Fruit fly (Drosophila melanogaster) whole organism, embryonic: Measurements from ENCODE around the gene Col4a1.

Experiments used
- Abd-B ChIP-seq: fragments of 200-800 bp; sonication (Bioruptor generic); optimal IDR thresholded peaks from 2 replicates; lab custom pipeline; 2018; ENCODE audit warnings: missing biosample characterization, mild to moderate bottlenecking, missing genetic modification characterization, moderate library complexity
- Bteb2 ChIP-seq: fragments of 200-800 bp; sonication (Bioruptor generic); optimal IDR thresholded peaks from 2 replicates; lab custom pipeline; 2016; ENCODE audit warnings: missing biosample characterization, missing genetic modification characterization
- CG10366 ChIP-seq: fragments of 200-800 bp; sonication (Bioruptor generic); IDR thresholded peaks from 2 replicates; pipeline ENCODE4 v1.3.6; 2022; ENCODE audit warnings: missing biosample characterization, missing genetic modification characterization
- CG11247 ChIP-seq: fragments of 200-800 bp; sonication (Bioruptor generic); IDR thresholded peaks from 2 replicates; pipeline ENCODE4 v1.3.6; 2022; ENCODE audit warnings: missing biosample characterization, missing genetic modification characterization
- CG15073 ChIP-seq: fragments of 200-800 bp; sonication (Bioruptor generic); optimal IDR thresholded peaks from 2 replicates; lab custom pipeline; 2016; ENCODE audit warnings: missing biosample characterization, missing genetic modification characterization
- CG15269 ChIP-seq: fragments of 200-800 bp; sonication (Bioruptor generic); optimal IDR thresholded peaks from 2 replicates; lab custom pipeline; 2018; ENCODE audit warnings: missing biosample characterization, mild to moderate bottlenecking, missing genetic modification characterization, moderate library complexity
- CG1603 ChIP-seq: fragments of 200-800 bp; sonication (Bioruptor generic); optimal IDR thresholded peaks from 2 replicates; lab custom pipeline; 2019; ENCODE audit warnings: missing biosample characterization, mild to moderate bottlenecking, missing genetic modification characterization, moderate library complexity
- CG16779 ChIP-seq: fragments of 200-800 bp; sonication (Bioruptor generic); IDR thresholded peaks from 2 replicates; pipeline ENCODE4 v1.3.6; 2022; ENCODE audit warnings: missing biosample characterization, missing genetic modification characterization
- CG17186 ChIP-seq: fragments of 200-800 bp; sonication (Bioruptor generic); optimal IDR thresholded peaks from 3 replicates; lab custom pipeline; 2017; ENCODE audit warnings: missing biosample characterization, missing genetic modification reagents, missing genetic modification characterization
- CG1792 ChIP-seq: fragments of 200-800 bp; sonication (Bioruptor generic); optimal IDR thresholded peaks from 2 replicates; lab custom pipeline; 2016; ENCODE audit warnings: missing biosample characterization, missing genetic modification characterization
- CG2120 ChIP-seq: fragments of 200-800 bp; sonication (Bioruptor generic); optimal IDR thresholded peaks from 3 replicates; lab custom pipeline; 2016; ENCODE audit warnings: missing biosample characterization, missing genetic modification characterization
- CG2875 ChIP-seq: fragments of 200-800 bp; sonication (Bioruptor generic); optimal IDR thresholded peaks from 2 replicates; lab custom pipeline; 2017; ENCODE audit warnings: missing biosample characterization, mild to moderate bottlenecking, missing genetic modification characterization, missing genetic modification reagents
- CG30403 ChIP-seq: fragments of 200-800 bp; sonication (Bioruptor generic); optimal IDR thresholded peaks from 3 replicates; lab custom pipeline; 2016; ENCODE audit warnings: missing biosample characterization, missing genetic modification characterization
- CG33213 ChIP-seq: fragments of 200-800 bp; sonication (Bioruptor generic); optimal IDR thresholded peaks from 3 replicates; lab custom pipeline; 2016; ENCODE audit warnings: missing biosample characterization, missing genetic modification characterization
- CG3726 ChIP-seq: fragments of 200-800 bp; sonication (Bioruptor generic); IDR thresholded peaks from 3 replicates; pipeline ENCODE4, ENCODE4 v1.3.6; 2022; ENCODE audit warnings: missing biosample characterization, missing genetic modification characterization
- CG4282 ChIP-seq: fragments of 200-800 bp; sonication (Bioruptor generic); optimal IDR thresholded peaks from 2 replicates; lab custom pipeline; 2016; ENCODE audit warnings: missing biosample characterization, missing genetic modification characterization
- CTCF ChIP-seq: fragments of 200-800 bp; sonication (Bioruptor generic); optimal IDR thresholded peaks from 2 replicates; lab custom pipeline; 2017; ENCODE audit warnings: missing biosample characterization, mild to moderate bottlenecking, missing genetic modification characterization, moderate library complexity
- CkIIα-i1 ChIP-seq: fragments of 200-800 bp; sonication (Bioruptor generic); IDR thresholded peaks from 2 replicates; pipeline ENCODE4 v1.3.6; 2022; ENCODE audit warnings: missing biosample characterization, missing genetic modification characterization
- CrebB ChIP-seq: fragments of 200-800 bp; sonication (Bioruptor generic); optimal IDR thresholded peaks from 3 replicates; lab custom pipeline; 2018; ENCODE audit warnings: missing biosample characterization, mild to moderate bottlenecking, missing genetic modification characterization
- Dbx ChIP-seq: fragments of 200-800 bp; sonication (Bioruptor generic); IDR thresholded peaks from 3 replicates; pipeline ENCODE4 v1.3.6; 2022; ENCODE audit warnings: missing biosample characterization, missing genetic modification characterization
- Dip2 ChIP-seq: fragments of 200-800 bp; sonication (Bioruptor generic); IDR thresholded peaks from 2 replicates; pipeline ENCODE4 v1.3.6; 2022; ENCODE audit warnings: missing biosample characterization, missing genetic modification characterization
- Dip3 ChIP-seq: fragments of 200-800 bp; sonication (Bioruptor generic); optimal IDR thresholded peaks from 3 replicates; lab custom pipeline; 2016; ENCODE audit warnings: missing biosample characterization, missing genetic modification characterization
- E2f2 ChIP-seq: fragments of 200-800 bp; sonication (Bioruptor generic); IDR thresholded peaks from 2 replicates; pipeline ENCODE4 v1.3.6; 2022; ENCODE audit warnings: missing biosample characterization, missing genetic modification characterization
- Ets97D ChIP-seq: fragments of 200-800 bp; sonication (Bioruptor generic); optimal IDR thresholded peaks from 3 replicates; lab custom pipeline; 2016; ENCODE audit warnings: missing biosample characterization, missing genetic modification characterization
- H15 ChIP-seq: fragments of 200-800 bp; sonication (Bioruptor generic); IDR thresholded peaks from 3 replicates; pipeline ENCODE4 v1.3.6; 2022; ENCODE audit warnings: missing biosample characterization, missing genetic modification characterization
- HHEX ChIP-seq: fragments of 200-800 bp; sonication (Bioruptor generic); optimal IDR thresholded peaks from 3 replicates; lab custom pipeline; 2017; ENCODE audit warnings: missing biosample characterization, mild to moderate bottlenecking, missing genetic modification characterization, missing genetic modification reagents
- Hmr ChIP-seq: fragments of 200-800 bp; sonication (Bioruptor generic); optimal IDR thresholded peaks from 3 replicates; lab custom pipeline; 2017; ENCODE audit warnings: mild to moderate bottlenecking, missing biosample characterization, missing genetic modification reagents, missing genetic modification characterization
- Hr78 ChIP-seq, 2 experiments: fragments of 200-800 bp in 1 of 2; fragments of >200 bp in 1 of 2; sonication (Bioruptor generic) in 1 of 2; optimal IDR thresholded peaks; 2 replicates each; lab custom pipeline; 2017 to 2019; ENCODE audit warnings: missing biosample characterization in 2 of 2, missing genetic modification characterization in 2 of 2, mild to moderate bottlenecking in 1 of 2, moderate library complexity in 1 of 2
- Kr ChIP-seq: fragments of 200-800 bp; sonication (Bioruptor generic); optimal IDR thresholded peaks from 2 replicates; lab custom pipeline; 2017; ENCODE audit warnings: missing biosample characterization, mild to moderate bottlenecking, missing genetic modification characterization
- Mes4 ChIP-seq: fragments of 200-800 bp; sonication (Bioruptor generic); optimal IDR thresholded peaks from 2 replicates; lab custom pipeline; 2016; ENCODE audit warnings: missing biosample characterization, missing genetic modification characterization
- Myb ChIP-seq: fragments of 200-800 bp; sonication (Bioruptor generic); optimal IDR thresholded peaks from 2 replicates; lab custom pipeline; 2016; ENCODE audit warnings: missing biosample characterization, missing genetic modification characterization
- Sry-β ChIP-seq: fragments of 200-800 bp; sonication (Bioruptor generic); optimal IDR thresholded peaks from 2 replicates; lab custom pipeline; 2018; ENCODE audit warnings: missing biosample characterization, mild to moderate bottlenecking, missing genetic modification characterization, moderate library complexity
- br ChIP-seq: fragments of >200 bp; optimal IDR thresholded peaks from 2 replicates; lab custom pipeline; 2017
- cas ChIP-seq: fragments of 200-800 bp; sonication (Bioruptor generic); IDR thresholded peaks from 2 replicates; pipeline ENCODE4 v1.3.6; 2022; ENCODE audit warnings: missing biosample characterization, missing genetic modification characterization
- croc ChIP-seq: fragments of 200-800 bp; sonication (Bioruptor generic); conservative IDR thresholded peaks from 3 replicates; pipeline ENCODE4 v1.3.6; 2022; ENCODE audit warnings: missing biosample characterization, missing genetic modification characterization
- emc ChIP-seq: fragments of 200-800 bp; sonication (Bioruptor generic); optimal IDR thresholded peaks from 2 replicates; lab custom pipeline; 2016; ENCODE audit warnings: missing biosample characterization, missing genetic modification characterization
- esg ChIP-seq: fragments of 200-800 bp; sonication (Bioruptor generic); conservative IDR thresholded peaks from 2 replicates; pipeline ENCODE4 v1.3.6; 2022; ENCODE audit warnings: missing biosample characterization, missing genetic modification characterization
- grn ChIP-seq: fragments of 200-800 bp; sonication (Bioruptor generic); optimal IDR thresholded peaks from 3 replicates; lab custom pipeline; 2017; ENCODE audit warnings: missing biosample characterization, missing genetic modification characterization
- jing ChIP-seq: fragments of 200-800 bp; sonication (Bioruptor generic); optimal IDR thresholded peaks from 2 replicates; lab custom pipeline; 2018; ENCODE audit warnings: missing biosample characterization, mild to moderate bottlenecking, missing genetic modification characterization
- kay ChIP-seq: fragments of 200-800 bp; sonication (Bioruptor generic); optimal IDR thresholded peaks from 2 replicates; lab custom pipeline; 2016; ENCODE audit warnings: missing biosample characterization, missing genetic modification characterization
- klu ChIP-seq: fragments of 200-800 bp; sonication (Bioruptor generic); IDR thresholded peaks from 2 replicates; pipeline ENCODE4 v1.3.6; 2022; ENCODE audit warnings: missing biosample characterization, missing genetic modification characterization
- lov ChIP-seq, 2 experiments: fragments of 200-800 bp in 1 of 2; fragments of >200 bp in 1 of 2; sonication (Bioruptor generic) in 1 of 2; IDR thresholded peaks in 1 of 2; optimal IDR thresholded peaks in 1 of 2; 2 replicates in 1 of 2; 3 replicates in 1 of 2; pipeline versions ENCODE4 v1.3.6 to Lab custom; 2017 to 2022; ENCODE audit warnings: missing biosample characterization in 1 of 2, missing genetic modification characterization in 1 of 2
- pfk ChIP-seq: fragments of 200-800 bp; sonication (Bioruptor generic); optimal IDR thresholded peaks from 2 replicates; lab custom pipeline; 2018; ENCODE audit warnings: missing biosample characterization, mild to moderate bottlenecking, missing genetic modification characterization, moderate library complexity
- pho ChIP-seq: fragments of 200-800 bp; sonication (Bioruptor generic); optimal IDR thresholded peaks from 2 replicates; lab custom pipeline; 2016; ENCODE audit warnings: missing biosample characterization, missing genetic modification characterization
- pros ChIP-seq: fragments of 200-800 bp; sonication (Bioruptor generic); optimal IDR thresholded peaks from 3 replicates; lab custom pipeline; 2019; ENCODE audit warnings: missing biosample characterization, mild to moderate bottlenecking, missing genetic modification characterization, moderate library complexity
- salm ChIP-seq: fragments of 200-800 bp; sonication (Bioruptor generic); optimal IDR thresholded peaks from 2 replicates; lab custom pipeline; 2018; ENCODE audit warnings: missing biosample characterization, mild to moderate bottlenecking, missing genetic modification characterization
- seq ChIP-seq: fragments of 200-800 bp; sonication (Bioruptor generic); IDR thresholded peaks from 2 replicates; pipeline ENCODE4 v1.3.6; 2022; ENCODE audit warnings: missing biosample characterization, missing genetic modification characterization
- sima ChIP-seq: fragments of 200-800 bp; sonication (Bioruptor generic); optimal IDR thresholded peaks from 2 replicates; lab custom pipeline; 2016; ENCODE audit warnings: missing biosample characterization, missing genetic modification characterization
- stc ChIP-seq: fragments of 200-800 bp; sonication (Bioruptor generic); IDR thresholded peaks from 2 replicates; pipeline ENCODE4 v1.3.6; 2022; ENCODE audit warnings: missing biosample characterization, missing genetic modification characterization
- tup ChIP-seq: fragments of 200-800 bp; sonication (Bioruptor generic); optimal IDR thresholded peaks from 2 replicates; lab custom pipeline; 2016; ENCODE audit warnings: missing biosample characterization, mild to moderate bottlenecking, missing genetic modification characterization, moderate library complexity
- vvl ChIP-seq: fragments of 200-800 bp; sonication (Bioruptor generic); IDR thresholded peaks from 2 replicates; pipeline ENCODE4 v1.3.6; 2022; ENCODE audit warnings: missing biosample characterization, missing genetic modification characterization
- wor ChIP-seq: fragments of 200-800 bp; sonication (Bioruptor generic); IDR thresholded peaks from 2 replicates; pipeline ENCODE4 v1.3.6; 2022; ENCODE audit warnings: missing biosample characterization, missing genetic modification characterization
- yki ChIP-seq: fragments of >200 bp; optimal IDR thresholded peaks from 3 replicates; lab custom pipeline; 2018

Col4a1 gene

DNA sequence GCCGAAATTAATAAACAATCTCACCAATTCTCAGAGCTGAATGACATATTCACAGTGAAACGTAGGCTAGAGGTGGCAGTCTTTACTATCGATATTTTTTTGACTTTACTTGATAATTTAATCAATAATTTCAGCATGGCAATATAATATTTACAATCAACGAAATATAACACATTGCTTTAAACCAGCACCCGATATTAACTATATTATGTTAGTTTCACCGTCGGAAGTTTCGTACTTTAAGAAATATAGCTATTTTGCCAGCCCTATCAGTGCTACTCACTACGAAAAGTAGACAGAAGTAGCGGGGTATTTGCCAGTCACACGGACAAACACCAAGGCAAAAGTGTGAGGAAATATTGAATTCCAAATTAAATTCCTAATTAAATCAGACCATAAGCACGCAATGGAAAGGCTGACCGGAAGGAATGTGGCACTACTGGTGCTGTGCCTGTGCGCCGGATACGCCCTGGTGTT lies 18.6 kb upstream of the Col4a1 start, which contains the start of the genes CG31917, Tfb5 and SelT (continued):
- no peak for TF ChIP-seq cas (GFP tag; lab: Robert Waterston, UW)
- no peak for TF ChIP-seq seq (GFP tag; lab: Robert Waterston, UW)
- TF ChIP-seq Hmr (GFP tag; lab: Kevin White, UChicago), result peak; percentile 73
- TF ChIP-seq H15 (GFP tag; lab: Robert Waterston, UW), result no peak
- no peak for TF ChIP-seq CG15073 (GFP tag; lab: Kevin White, UChicago)
- no peak for TF ChIP-seq pfk
- peak; percentile 96 for TF ChIP-seq Sry-β (GFP tag; lab: Kevin White, UChicago)
- TF ChIP-seq CG10366 (GFP tag; lab: Robert Waterston, UW), result peak; percentile 35; the same call in 1 of the 2 replicates
- TF ChIP-seq HHEX, result peak; percentile 25
- TF ChIP-seq CG11247 (GFP tag; lab: Robert Waterston, UW), result no peak
- no peak for TF ChIP-seq CG3726 (GFP tag; lab: Robert Waterston, UW)
- peak; percentile 77 for TF ChIP-seq pho (GFP tag; lab: Kevin White, UChicago)
- no peak for TF ChIP-seq esg (GFP tag; lab: Robert Waterston, UW)
- no peak for TF ChIP-seq stc (GFP tag; lab: Robert Waterston, UW)
- peak; percentile 46 for TF ChIP-seq Abd-B
- peak; percentile 75 for TF ChIP-seq CG1603 (tag; lab: Kevin White, UChicago)
- peak; percentile 1 for TF ChIP-seq CrebB (tag; lab: Kevin White, UChicago)
- no peak for TF ChIP-seq Mes4
- no peak for TF ChIP-seq CG16779 (GFP tag; lab: Robert Waterston, UW)
- no peak for TF ChIP-seq wor (GFP tag; lab: Robert Waterston, UW)
- TF ChIP-seq tup, result no peak
- no peak for TF ChIP-seq emc (GFP tag; lab: Kevin White, UChicago)
- TF ChIP-seq Dip3 (GFP tag; lab: Kevin White, UChicago), result peak; percentile 29
- no peak for TF ChIP-seq croc
- peak; percentile 77 for TF ChIP-seq CG30403 (GFP tag; lab: Kevin White, UChicago)
- peak in 1 of 2 experiments; percentile 18 for TF ChIP-seq Hr78 (GFP tag; optimal IDR thresholded peaks at IDR 0.05; lab: Kevin White, UChicago)
- peak; percentile 65 for TF ChIP-seq Ets97D (GFP tag; lab: Kevin White, UChicago)
- TF ChIP-seq CkIIα-i1 (GFP tag; lab: Robert Waterston, UW), result no peak
- peak; percentile 52 for TF ChIP-seq yki
- TF ChIP-seq jing, result no peak
- TF ChIP-seq sima (GFP tag; lab: Kevin White, UChicago), result no peak
- TF ChIP-seq Myb (GFP tag; lab: Kevin White, UChicago), result peak; percentile 14
- TF ChIP-seq lov (optimal IDR thresholded peaks at IDR 0.05; lab: Kevin White, UChicago), result peak; percentile 60
- TF ChIP-seq lov (GFP tag; IDR thresholded peaks at IDR 0.05; lab: Robert Waterston, UW), result no peak
- peak; percentile 10 for TF ChIP-seq salm
- peak; percentile 13 for TF ChIP-seq kay (GFP tag; lab: Kevin White, UChicago)
- peak; percentile 65 for TF ChIP-seq CG33213
- peak; percentile 85 for TF ChIP-seq CG2120 (GFP tag; lab: Kevin White, UChicago)
- TF ChIP-seq CG4282 (GFP tag; lab: Kevin White, UChicago), result no peak
- TF ChIP-seq CG15269 (tag; lab: Kevin White, UChicago), result no peak
- no peak for TF ChIP-seq Kr (GFP tag; lab: Kevin White, UChicago)
- peak; percentile 62 for TF ChIP-seq vvl
- TF ChIP-seq CG2875 (GFP tag; lab: Kevin White, UChicago), result no peak
- TF ChIP-seq E2f2 (GFP tag; lab: Robert Waterston, UW), result 0 out of 2 replicates have a peak, but pooled peaks have one; percentile 11
- no peak for TF ChIP-seq pros
- TF ChIP-seq klu (GFP tag; lab: Robert Waterston, UW), result no peak
- TF ChIP-seq br (lab: Kevin White, UChicago), result no peak
- no peak for TF ChIP-seq Dip2 (GFP tag; lab: Robert Waterston, UW)
- TF ChIP-seq CTCF (GFP tag; lab: Kevin White, UChicago), result no peak
- TF ChIP-seq CG17186, result no peak
- TF ChIP-seq grn, result no peak
- 0 out of 3 replicates have a peak, but pooled peaks have one; percentile 11 for TF ChIP-seq Dbx
- TF ChIP-seq Bteb2, result peak; percentile 36
- TF ChIP-seq CG1792 (GFP tag; lab: Kevin White, UChicago), result peak; percentile 37
